Worm (Caenorhabditis elegans): ENCODE data around the gene Y7A5A.10.
A peak's percentile ranks its signal among the peaks of the same experiment; 100 is the strongest.

ce11 chrX:15768532-15768931 lies 26.3 kb downstream of the Y7A5A.10 start:
- no peak for TF ChIP-seq unc-86 (tag; optimal IDR thresholded peaks at IDR 0.05)
- peak; percentile 20 for TF ChIP-seq snpc-4 (tag; optimal IDR thresholded peaks at IDR 0.05)
- no peak for TF ChIP-seq ztf-11 (tag; optimal IDR thresholded peaks at IDR 0.05)
- TF ChIP-seq lin-14 (GFP tag; optimal IDR thresholded peaks at IDR 0.05), result no peak
- TF ChIP-seq mep-1 (tag; optimal IDR thresholded peaks at IDR 0.05), result no peak
- TF ChIP-seq mab-9 (GFP tag; IDR thresholded peaks at IDR 0.05), result no peak
- TF ChIP-seq mdl-1 (tag; optimal IDR thresholded peaks at IDR 0.05), result no peak
- TF ChIP-seq ceh-63 (GFP tag; optimal IDR thresholded peaks at IDR 0.05), result no peak
